Worm (Caenorhabditis elegans) whole organism, L4/young adult: ENCODE measurements around the gene cyld-1.

Source experiments
- W03F9.2 ChIP-seq: fragments of 150-350 bp; optimal IDR thresholded peaks from 2 replicates; lab custom pipeline; 2014; ENCODE audit warnings: missing biosample characterization, missing genetic modification characterization
- him-1 ChIP-seq: sonication (generic microtip); optimal IDR thresholded peaks from 2 replicates; lab custom pipeline; 2016; ENCODE audit warnings: missing genotype, missing genetic modification reagents, missing genetic modification characterization, missing compliant biosample characterization

DNA sequence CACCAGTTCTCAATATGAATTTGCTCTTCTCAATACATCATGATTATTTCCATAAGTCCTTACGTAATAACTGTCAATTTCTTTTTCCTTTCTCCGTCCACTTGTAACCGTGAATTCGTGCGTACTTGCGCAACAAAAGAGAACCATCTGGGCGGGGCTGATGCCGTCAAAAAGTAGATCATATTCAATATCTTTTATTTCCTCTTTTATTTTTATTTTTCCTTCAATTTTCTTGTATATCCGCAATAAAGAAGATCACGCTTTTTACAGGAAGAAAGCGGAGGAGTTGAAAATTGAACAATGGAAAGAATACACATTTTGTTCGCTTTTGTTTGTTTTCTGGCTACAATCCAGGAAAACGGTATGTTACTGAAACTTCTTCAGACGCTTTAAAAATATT is 17.6 kb downstream of the cyld-1 start, which contains the start of gene mam-7:
- TF ChIP-seq him-1: no peak
- no peak for TF ChIP-seq W03F9.2 (tag; lab: Kevin White, UChicago)
